Fruit fly (Drosophila melanogaster) whole organism: ENCODE results near the gene rtet.

Experiments used
- CG8478 ChIP-seq: fragments of >200 bp; optimal IDR thresholded peaks from 2 replicates; lab custom pipeline; 2018; ENCODE audit warnings: inconsistent platforms
- Dll ChIP-seq: fragments of >200 bp; optimal IDR thresholded peaks from 2 replicates; lab custom pipeline; 2017
- pan ChIP-seq: fragments of >200 bp; optimal IDR thresholded peaks from 2 replicates; lab custom pipeline; 2017

- TF ChIP-seq Dll (lab: Kevin White, UChicago) (no peak), CG8478 (lab: Kevin White, UChicago) (no peak), pan (lab: Kevin White, UChicago) (no peak)
Measured at dm6 chr3R:21091500-21091899, 16.7 kb upstream of the rtet start.
